Worm (Caenorhabditis elegans): ENCODE data around the gene F53F4.2.

DNA sequence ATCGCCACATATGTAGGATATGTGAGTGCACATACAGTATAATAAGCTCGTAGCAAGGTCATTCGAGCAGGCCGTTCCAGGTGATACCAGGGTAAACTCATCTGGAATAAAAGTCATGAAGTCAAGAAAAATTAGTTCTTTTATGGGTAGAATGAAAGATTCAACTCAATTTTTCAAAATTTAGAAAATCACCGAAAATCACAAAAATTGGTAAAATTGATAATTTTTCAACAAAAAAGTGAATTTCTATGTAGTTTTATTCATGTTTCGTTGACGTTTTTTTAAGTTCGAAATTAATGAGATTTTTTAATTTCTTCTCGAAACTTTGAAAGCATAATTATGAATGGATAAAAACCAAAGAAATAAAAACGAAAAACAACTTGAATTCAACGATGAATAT, 32.3 kb upstream of the F53F4.2 start, which contains the start of gene F53F4.16:
- TF ChIP-seq hmbx-1 (tag; optimal IDR thresholded peaks at IDR 0.05) (no peak), pes-1 (GFP tag; IDR thresholded peaks at IDR 0.05) (no peak), flt-1 (GFP tag; IDR thresholded peaks at IDR 0.05) (no peak), B0310.2 (tag; optimal IDR thresholded peaks at IDR 0.05) (no peak)

Data from whole organism, early embryonic.